Worm (Caenorhabditis elegans) whole organism, L1 larva: Measurements from ENCODE around the gene scl-12.

Experiments
- C34B4.2 ChIP-seq: sonication (generic microtip); optimal IDR thresholded peaks from 2 replicates; lab custom pipeline; 2017; ENCODE audit warnings: mild to moderate bottlenecking, missing genetic modification characterization, missing compliant biosample characterization
- ceh-82 ChIP-seq, 3 experiments: fragments of 150-350 bp in 1 of 3; sonication (generic microtip) in 2 of 3; optimal IDR thresholded peaks; 2 replicates each; lab custom pipeline; 2014 to 2017; ENCODE audit warnings: missing biosample characterization in 3 of 3, missing genetic modification characterization in 3 of 3
- egl-27 ChIP-seq, 2 experiments: fragments of 150-350 bp in 1 of 2; sonication (generic microtip); optimal IDR thresholded peaks; 3 replicates each; lab custom pipeline; 2017 to 2018; ENCODE audit warnings: missing biosample characterization in 2 of 2, missing genetic modification characterization in 2 of 2, missing genetic modification reagents in 2 of 2
- lin-13 ChIP-seq: fragments of 150-350 bp; optimal IDR thresholded peaks from 2 replicates; lab custom pipeline; 2014; ENCODE audit warnings: missing biosample characterization, missing genetic modification reagents, missing genetic modification characterization
- lsy-2 ChIP-seq, 2 experiments: fragments of 150-350 bp; optimal IDR thresholded peaks; 2 replicates each; lab custom pipeline; 2014; ENCODE audit warnings: missing biosample characterization in 2 of 2, missing genetic modification characterization in 2 of 2
- snpc-4 ChIP-seq: fragments of 150-350 bp; optimal IDR thresholded peaks from 2 replicates; lab custom pipeline; 2014; ENCODE audit warnings: missing biosample characterization, missing genetic modification characterization
- sptf-1 ChIP-seq: fragments of 150-350 bp; optimal IDR thresholded peaks from 2 replicates; lab custom pipeline; 2014; ENCODE audit warnings: missing biosample characterization, missing genetic modification characterization
- tbx-2 ChIP-seq: sonication (generic microtip); optimal IDR thresholded peaks from 2 replicates; lab custom pipeline; 2016; ENCODE audit warnings: missing genetic modification characterization, missing compliant biosample characterization
- unc-62 ChIP-seq: fragments of 150-350 bp; optimal IDR thresholded peaks from 2 replicates; lab custom pipeline; 2014; ENCODE audit warnings: missing biosample characterization, missing genetic modification reagents, missing genetic modification characterization
- unc-86 ChIP-seq: sonication (generic microtip); optimal IDR thresholded peaks from 2 replicates; lab custom pipeline; 2016; ENCODE audit warnings: missing genetic modification characterization, missing compliant biosample characterization
- zag-1 ChIP-seq: fragments of 150-350 bp; optimal IDR thresholded peaks from 2 replicates; lab custom pipeline; 2014; ENCODE audit warnings: missing biosample characterization, missing genetic modification characterization

DNA sequence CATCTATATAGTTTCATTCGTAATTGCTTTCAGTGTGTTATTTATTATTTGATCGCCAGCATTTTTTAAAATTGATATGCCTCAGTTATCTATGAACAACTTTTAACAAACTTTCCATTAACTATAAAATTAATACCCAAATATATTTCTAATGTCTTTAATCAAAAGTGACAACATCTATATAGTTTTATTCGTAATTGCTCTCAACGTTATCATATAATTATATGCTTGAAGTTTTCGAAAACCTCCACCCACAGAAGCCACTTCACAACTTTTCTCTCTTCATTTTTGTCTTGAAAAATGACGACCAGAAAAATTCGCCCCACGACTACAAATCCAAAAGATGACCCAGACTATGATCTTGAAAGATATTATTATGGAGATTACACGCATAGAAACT is 4.1 kb upstream of the scl-12 start, which contains the start of gene srw-6:
- TF ChIP-seq snpc-4 (no peak), tbx-2 (tag; lab: Kevin White, UChicago) (no peak), zag-1 (no peak), C34B4.2 (tag; lab: Kevin White, UChicago) (no peak), unc-62 (GFP tag; lab: Kevin White, UChicago) (no peak), sptf-1 (tag; lab: Kevin White, UChicago) (no peak), unc-86 (tag; lab: Kevin White, UChicago) (no peak), ceh-82 (tag; optimal IDR thresholded peaks at IDR 0.05; lab: Kevin White, UChicago) (no peak), lsy-2 (tag; optimal IDR thresholded peaks at IDR 0.05; lab: Kevin White, UChicago) (no peak), egl-27 (tag; optimal IDR thresholded peaks at IDR 0.05; lab: Kevin White, UChicago) (no peak), lin-13 (no peak)
